Fruit fly (Drosophila melanogaster): ENCODE data around the gene Pdp1.

Gene Pdp1

DNA sequence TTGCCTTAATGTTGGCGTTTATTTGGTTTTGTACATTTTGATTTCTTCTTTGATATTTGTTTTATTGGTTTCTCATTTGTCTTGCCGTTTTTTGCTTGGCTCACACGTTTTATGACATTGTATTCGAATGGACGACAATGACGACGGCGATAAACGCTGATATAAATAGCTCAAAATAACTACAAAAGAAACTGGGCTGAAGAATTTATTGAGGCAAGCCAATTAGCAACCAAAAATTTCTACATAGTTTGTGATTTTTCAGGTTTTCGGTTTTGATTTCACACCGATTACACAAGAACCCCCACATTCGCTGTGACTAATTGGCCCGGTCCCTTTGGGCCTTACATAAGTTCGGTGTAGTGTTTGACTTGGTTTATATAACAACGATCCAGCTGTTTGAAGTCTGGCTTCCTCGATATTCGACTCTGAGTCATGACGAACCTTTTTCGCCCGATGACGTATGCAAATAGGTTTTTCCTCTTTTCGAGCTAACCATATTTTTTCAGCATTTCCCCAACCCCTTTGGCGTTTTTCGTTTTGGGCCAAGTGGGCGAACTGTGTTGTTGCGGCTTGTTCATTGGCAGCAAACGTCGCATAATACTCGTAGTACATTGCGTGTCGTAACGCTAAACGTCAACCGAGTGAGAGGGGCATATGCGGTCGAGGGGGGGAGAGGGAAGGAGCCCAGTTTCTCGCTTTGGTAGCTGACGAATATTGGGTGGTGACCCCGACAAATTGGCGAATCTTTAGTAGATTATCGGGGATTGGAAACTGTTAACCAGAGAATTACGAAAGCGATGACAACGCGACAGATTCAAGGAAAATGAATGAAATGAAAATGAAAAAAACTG, 59.4 kb downstream of the Pdp1 start:
- TF ChIP-seq CG17801 (GFP tag; optimal IDR thresholded peaks at IDR 0.05; ENCODE audit: partially characterized antibody), result no peak

DNA sequence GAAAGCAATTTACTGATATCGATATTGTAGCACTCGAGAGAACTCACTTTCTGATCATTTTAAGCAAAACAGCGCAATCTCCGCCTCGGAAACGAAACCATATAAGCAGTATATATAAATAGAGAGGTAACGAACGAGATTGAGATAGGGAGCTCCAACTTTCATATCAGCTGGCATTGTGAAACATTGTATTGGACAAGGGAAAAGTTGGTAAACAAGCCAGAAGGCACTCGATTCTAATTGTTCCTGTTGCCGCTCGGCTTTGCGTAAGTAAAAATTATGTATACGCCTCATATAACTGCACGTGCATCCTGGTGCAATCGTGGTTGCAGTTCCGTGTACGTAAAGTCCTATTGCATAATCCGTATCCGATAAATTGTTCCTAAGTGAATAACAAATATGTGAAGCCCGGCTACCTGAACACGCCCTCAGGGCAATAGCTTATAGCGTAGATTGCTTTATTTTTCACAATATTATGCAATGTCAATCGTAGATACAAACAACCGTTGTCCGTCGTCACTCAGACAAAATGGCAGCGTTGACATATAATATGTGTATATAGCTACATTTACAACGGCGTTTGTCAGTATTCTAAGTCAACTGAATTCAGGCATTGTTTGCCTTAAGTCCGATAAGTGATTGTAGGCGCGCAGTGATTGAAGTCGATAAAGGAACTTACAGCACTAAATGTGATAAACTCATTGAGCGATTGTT, 60.5 kb downstream of the Pdp1 start:
- TF ChIP-seq CG17801 (GFP tag; optimal IDR thresholded peaks at IDR 0.05; ENCODE audit: partially characterized antibody), result no peak

DNA sequence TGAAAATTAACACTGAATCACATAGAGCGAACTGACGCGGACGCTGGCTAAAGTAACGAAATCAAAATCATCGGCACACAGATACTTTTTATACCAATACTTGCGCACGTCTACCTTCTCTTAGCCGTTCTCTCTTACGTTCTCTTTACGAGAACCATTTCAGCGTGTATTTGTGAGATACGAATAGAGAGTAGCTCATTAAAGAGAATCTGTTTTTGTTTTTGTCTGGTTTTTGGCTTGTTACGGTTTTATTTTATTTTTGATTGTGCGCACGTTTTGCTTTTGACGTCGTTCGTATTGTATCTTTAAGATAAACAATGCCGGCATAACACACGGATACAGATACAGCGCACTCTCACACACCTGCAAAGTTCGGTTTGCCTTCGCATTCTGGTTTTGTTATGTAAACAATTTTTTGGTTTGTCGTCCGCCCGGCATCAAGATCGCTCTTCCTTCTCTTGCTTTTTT, 61.8 kb downstream of the Pdp1 start:
- peak; percentile 58 for TF ChIP-seq CG17801 (GFP tag; optimal IDR thresholded peaks at IDR 0.05; ENCODE audit: partially characterized antibody)

DNA sequence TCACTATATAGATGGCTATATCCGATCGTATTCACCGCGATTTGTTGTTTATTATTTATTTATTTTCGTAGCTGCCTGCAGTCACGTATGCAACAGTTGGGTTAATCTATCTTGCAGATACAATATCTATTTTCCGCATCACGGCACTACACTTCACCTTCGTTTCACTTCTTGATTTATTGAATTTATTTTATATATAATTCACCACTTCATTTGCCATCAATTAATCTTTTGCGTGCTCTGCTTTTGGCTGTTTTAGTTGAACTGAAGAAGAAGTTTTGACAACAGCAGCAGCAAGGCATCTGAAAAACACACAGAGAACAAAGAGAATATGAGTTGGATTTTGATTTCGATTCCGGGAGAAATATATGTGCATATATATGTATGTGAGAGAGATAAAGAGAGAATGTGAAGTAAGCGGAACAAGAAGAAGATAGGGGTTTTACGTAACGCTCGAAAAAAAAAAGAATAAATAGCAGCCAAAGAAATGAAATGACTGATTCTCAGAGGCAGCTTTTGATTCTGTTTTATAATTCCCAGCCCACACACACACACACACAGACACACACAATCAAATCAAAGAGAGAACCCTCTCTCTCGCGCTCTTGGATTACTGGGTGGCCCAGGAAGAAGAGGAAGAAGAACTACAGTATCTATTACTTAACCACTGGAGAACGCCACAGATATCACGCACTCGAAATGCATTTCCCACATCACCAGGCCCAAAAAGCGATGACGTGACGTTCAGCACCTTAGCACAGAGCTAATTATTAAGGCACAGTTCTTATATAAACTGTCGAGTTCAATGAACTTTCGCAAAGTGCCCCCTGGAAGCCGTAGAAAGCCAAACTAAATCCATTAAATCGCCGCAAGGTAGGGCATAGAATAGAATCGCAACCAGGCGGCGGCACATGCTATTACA, 62.5 kb downstream of the Pdp1 start:
- no peak for TF ChIP-seq CG17801 (GFP tag; optimal IDR thresholded peaks at IDR 0.05; ENCODE audit: partially characterized antibody)

DNA sequence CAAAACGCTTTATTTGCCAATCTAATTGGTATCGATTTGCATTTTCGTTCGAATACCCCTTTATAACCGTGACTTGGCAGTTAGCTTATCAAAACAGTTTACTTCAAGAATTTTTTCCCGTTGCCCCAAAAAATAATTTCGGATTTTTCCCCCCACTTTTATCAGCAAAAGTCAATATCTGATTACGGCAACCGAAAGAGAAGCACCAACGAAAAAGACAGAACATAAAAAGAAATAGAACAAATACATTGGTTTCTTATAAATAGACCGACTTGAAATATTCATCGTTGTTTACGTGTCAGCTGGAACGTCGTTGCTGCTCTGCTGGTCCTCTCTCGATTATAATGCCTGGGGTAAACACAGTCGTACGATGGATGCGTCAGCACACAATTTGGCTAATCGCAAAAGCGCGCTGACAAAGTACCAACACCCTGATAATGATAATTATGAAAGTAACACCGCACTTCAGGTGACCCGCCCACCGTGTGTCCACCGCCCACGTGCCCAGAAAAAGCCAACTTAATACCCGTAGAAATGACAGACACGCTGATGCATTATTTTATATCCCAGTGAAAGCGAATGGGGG, 65.8 kb downstream of the Pdp1 start:
- no peak for TF ChIP-seq CG17801 (GFP tag; optimal IDR thresholded peaks at IDR 0.05; ENCODE audit: partially characterized antibody)

DNA sequence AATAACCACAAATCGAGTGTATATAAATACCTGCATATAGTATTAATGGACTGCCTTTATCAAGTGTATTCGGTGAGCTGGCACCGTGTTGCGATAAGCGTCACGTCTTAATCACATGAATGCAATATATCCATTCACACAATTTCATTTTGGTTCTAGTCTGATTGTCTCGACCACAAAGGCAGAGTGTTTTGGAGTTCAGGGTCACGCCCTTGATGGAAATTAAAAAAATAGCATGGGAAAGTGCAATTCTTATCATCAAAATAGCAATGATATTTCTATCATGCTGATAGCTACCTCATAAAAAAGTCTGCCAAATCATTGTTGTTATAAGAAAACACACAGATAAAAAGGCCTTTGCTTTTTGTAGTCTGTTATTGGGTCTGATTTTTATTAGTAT, 74.4 kb downstream of the Pdp1 start:
- TF ChIP-seq CG17801 (GFP tag; optimal IDR thresholded peaks at IDR 0.05; ENCODE audit: partially characterized antibody), result no peak

DNA sequence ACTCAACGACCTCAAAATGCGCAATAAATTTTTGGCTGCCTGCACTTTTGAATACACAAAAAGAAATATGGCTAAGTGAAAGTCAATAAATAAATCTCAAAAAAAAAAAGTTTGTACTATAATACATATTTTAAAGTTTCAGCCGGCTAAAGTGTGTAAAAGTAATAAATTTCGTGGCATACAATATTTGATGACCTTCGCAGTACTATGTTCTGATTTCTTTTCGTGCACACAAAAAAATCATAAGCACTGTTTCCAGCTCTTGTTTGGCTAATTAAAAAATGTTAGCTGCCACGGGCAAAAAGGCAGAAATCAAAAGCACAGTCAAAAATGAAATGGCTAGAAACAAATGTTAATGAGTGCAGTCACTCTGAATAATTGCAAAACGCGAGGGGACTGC, 74.9 kb downstream of the Pdp1 start:
- TF ChIP-seq CG17801 (GFP tag; optimal IDR thresholded peaks at IDR 0.05; ENCODE audit: partially characterized antibody), result no peak

DNA sequence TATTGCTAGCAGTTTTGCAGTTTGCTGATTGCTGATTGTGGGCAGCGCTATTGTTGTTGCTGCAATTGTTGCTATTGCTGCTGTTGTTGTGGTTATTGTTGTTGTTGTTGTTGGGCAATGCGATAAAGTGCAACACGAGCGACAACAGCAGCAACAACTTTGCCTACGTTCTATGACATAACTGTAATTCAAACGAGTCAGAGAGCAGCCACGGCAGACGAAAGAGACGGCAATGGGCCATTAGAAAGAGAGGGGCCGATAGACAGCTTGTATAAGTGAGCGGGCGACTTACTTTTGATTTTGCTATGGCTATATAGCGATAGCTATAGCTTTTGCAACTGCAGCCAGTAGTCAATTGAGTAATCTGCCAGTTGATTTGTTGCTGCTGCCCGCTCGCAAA, 76.9 kb downstream of the Pdp1 start:
- no peak for TF ChIP-seq CG17801 (GFP tag; optimal IDR thresholded peaks at IDR 0.05; ENCODE audit: partially characterized antibody)

DNA sequence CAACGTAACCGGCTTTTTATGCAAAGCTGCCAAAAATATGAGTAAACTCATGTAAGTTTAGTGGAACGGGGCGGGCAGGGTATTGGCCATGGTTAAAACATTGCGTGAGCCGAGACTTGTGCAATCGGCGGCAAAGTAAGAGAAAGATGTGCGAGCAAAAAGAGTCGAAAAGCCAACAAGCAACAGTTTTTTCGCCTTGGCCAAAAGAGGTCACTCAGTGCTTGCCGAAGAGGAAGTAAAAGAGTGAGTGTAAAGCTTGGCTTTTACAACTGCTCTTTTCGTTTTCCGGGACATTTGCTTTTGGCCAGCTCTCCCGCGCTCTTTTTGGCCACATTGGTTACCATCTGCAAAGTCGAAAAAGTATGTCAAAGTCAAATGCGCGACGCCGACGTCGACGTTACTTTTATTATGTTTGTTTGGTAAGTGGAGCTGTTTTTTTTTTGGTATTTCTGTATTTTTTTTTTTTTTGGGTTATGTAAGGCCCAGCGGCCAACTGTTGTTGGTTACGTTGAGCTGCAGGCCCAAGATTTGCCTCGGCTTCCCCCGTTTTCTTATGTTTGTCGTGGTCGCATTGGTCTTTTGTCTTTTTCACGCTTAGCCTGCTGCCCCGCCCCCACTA, 79.3 kb downstream of the Pdp1 start:
- TF ChIP-seq CG17801 (GFP tag; optimal IDR thresholded peaks at IDR 0.05; ENCODE audit: partially characterized antibody), result no peak

DNA sequence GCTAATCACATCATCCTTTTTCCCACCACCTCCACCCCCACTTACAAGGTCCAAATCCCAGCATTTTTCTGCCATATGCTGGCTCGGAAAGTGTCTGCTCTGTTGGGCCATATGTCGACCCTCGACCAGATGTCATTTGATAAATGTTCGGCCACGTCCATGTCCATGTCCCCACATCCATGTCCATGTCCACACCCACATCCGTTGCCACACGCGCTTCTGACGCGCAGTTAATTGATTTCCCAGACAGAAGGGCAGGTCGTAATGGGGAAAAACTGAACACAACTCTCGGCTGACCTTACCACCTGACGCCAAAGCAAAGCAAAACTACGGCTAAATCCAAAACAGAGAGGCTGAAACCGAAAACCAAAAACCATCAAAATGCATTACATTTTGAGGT, 80.2 kb downstream of the Pdp1 start:
- TF ChIP-seq CG17801 (GFP tag; optimal IDR thresholded peaks at IDR 0.05; ENCODE audit: partially characterized antibody), result no peak

DNA sequence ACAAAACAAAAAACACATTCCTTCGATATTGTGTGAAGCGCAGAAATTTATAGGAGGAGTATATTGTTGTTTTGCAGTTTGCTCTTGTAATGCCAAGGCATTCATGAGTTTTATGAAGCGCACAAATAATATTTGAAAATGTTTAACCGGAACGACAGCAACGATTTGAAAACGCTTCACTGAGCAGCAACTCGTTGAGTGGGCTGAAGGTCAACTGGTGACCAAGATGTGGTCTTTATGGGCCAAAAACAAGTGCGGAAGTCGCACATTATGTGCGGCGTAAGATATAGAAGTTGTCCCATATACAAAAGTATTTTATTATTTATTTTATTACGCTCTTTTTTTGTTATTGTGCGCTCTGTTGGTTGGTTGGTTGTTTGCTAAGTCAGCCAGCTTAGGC, 80.9 kb downstream of the Pdp1 start:
- no peak for TF ChIP-seq CG17801 (GFP tag; optimal IDR thresholded peaks at IDR 0.05; ENCODE audit: partially characterized antibody)

DNA sequence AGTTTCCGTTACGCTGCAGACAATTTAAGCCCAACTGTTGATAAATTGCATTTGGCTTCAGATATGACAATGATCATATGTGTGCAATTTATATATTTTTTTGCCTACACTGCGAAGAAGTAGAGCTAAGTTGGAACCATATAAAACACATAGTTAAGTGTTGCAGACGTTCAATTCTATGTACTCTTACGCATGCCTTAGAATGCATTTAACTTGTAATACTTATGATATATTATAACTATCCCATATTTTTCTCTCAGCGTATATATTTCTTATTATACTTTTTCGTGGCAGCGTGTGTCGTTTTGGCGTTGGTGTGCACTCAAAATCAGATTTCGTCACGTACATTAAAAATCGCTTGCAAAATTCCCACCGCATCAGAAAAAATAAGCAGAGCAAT, 83.8 kb downstream of the Pdp1 start:
- peak; percentile 88 for TF ChIP-seq CG17801 (GFP tag; optimal IDR thresholded peaks at IDR 0.05; ENCODE audit: partially characterized antibody)

DNA sequence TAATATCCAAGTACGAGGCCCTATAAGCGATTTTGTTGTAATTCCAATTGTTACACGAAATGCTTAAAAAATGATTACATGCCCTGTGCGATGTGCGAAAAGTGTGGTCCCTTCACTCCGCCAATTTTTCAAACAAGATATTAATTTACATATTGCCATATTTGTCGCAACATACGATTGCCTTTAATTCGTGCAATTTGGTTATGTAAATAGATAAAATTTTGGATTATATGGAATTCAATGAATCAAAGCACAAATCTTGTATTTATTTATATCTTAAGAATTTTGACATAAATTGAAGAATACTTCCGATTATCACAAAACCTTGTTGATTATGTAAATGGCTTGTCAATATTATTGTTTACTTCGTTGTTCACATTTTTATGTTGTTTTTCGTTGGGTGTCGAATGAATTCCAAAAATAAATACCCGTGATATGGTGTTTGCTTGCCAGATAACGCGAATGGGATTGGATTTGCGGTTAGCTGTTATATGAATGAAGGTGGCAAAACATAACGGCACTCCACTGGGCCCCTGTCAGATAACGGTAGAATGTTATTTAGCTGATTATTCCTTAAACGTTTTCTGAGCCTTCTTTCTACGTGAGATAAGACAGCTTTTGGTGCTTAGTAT, 85.0 kb downstream of the Pdp1 start:
- TF ChIP-seq CG17801 (GFP tag; optimal IDR thresholded peaks at IDR 0.05; ENCODE audit: partially characterized antibody), result no peak
